Fruit fly (Drosophila melanogaster): ENCODE measurements around the gene Nab2.

The Nab2 gene

dm6 chr3R:24333182-24333808, 15.1 kb upstream of the Nab2 start, which contains the start of the genes Rrp5 and Dis3:
Gene Rrp5 (minus strand): TSS chr3R:24333316.
Gene Dis3 (plus strand): TSS chr3R:24333433.
- no peak for TF ChIP-seq psq (optimal IDR thresholded peaks at IDR 0.05)
- no peak for TF ChIP-seq Myc (optimal IDR thresholded peaks at IDR 0.05)
- no peak for TF ChIP-seq Sin3A (optimal IDR thresholded peaks at IDR 0.05)
- TF ChIP-seq h (optimal IDR thresholded peaks at IDR 0.05) = no peak
- no peak for TF ChIP-seq insv (optimal IDR thresholded peaks at IDR 0.05)
- TF ChIP-seq ttk (optimal IDR thresholded peaks at IDR 0.05) = no peak

DNA sequence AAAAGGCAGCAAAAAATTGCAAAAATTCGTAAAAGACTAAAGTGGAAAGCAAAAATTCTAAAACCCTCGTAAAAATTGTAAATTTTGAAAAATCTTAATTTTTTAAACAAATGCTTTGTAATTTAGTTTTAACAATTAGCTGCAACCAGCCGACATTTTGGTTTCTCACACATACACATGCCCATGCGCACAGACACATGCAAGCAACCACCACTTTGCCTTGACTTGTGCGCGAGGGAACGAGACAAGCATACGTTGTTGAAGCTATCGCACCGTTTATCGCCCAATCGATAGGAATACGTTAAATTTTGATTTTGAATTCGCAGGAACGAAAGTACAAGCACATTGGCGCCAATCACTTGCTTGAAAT, 2.1 kb upstream of the Nab2 start:
- TF ChIP-seq psq (optimal IDR thresholded peaks at IDR 0.05) = no peak
- no peak for TF ChIP-seq h (optimal IDR thresholded peaks at IDR 0.05)
- TF ChIP-seq ttk (optimal IDR thresholded peaks at IDR 0.05) = no peak
- no peak for TF ChIP-seq insv (optimal IDR thresholded peaks at IDR 0.05)
- TF ChIP-seq Myc (optimal IDR thresholded peaks at IDR 0.05) = no peak
- no peak for TF ChIP-seq Sin3A (optimal IDR thresholded peaks at IDR 0.05)

- no peak for TF ChIP-seq insv (optimal IDR thresholded peaks at IDR 0.05)
- no peak for TF ChIP-seq ttk (optimal IDR thresholded peaks at IDR 0.05)
- no peak for TF ChIP-seq Sin3A (optimal IDR thresholded peaks at IDR 0.05)
- no peak for TF ChIP-seq Myc (optimal IDR thresholded peaks at IDR 0.05)
- no peak for TF ChIP-seq h (optimal IDR thresholded peaks at IDR 0.05)
- TF ChIP-seq psq (optimal IDR thresholded peaks at IDR 0.05) = no peak
These were observed 1.6 kb upstream of the Nab2 start for dm6 chr3R:24319632-24320341.

DNA sequence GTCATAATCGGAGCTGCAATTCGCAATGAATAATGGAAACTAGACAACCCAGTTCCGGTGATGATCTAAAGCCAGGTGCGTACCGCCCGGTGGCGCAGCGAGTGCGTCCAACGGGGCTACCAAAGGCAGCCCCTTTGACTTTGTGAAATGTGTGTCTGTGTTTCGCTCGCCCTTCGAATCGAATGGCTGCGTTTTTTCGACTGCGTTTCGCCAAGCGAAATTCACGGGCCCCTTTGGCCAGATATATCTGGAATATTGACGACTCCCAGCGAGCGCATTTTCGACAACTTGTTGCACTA, 813 bp upstream of the Nab2 start:
- TF ChIP-seq psq (optimal IDR thresholded peaks at IDR 0.05) (no peak), Myc (optimal IDR thresholded peaks at IDR 0.05) (no peak), Sin3A (optimal IDR thresholded peaks at IDR 0.05) (no peak), ttk (optimal IDR thresholded peaks at IDR 0.05) (no peak), insv (optimal IDR thresholded peaks at IDR 0.05) (no peak), h (optimal IDR thresholded peaks at IDR 0.05) (no peak)

dm6 chr3R:24303060-24303459, 15.2 kb downstream of the Nab2 start:
- TF ChIP-seq insv (optimal IDR thresholded peaks at IDR 0.05) (no peak), Myc (optimal IDR thresholded peaks at IDR 0.05) (no peak), h (optimal IDR thresholded peaks at IDR 0.05) (no peak), Sin3A (optimal IDR thresholded peaks at IDR 0.05) (no peak), ttk (optimal IDR thresholded peaks at IDR 0.05) (no peak), psq (optimal IDR thresholded peaks at IDR 0.05) (no peak)

DNA sequence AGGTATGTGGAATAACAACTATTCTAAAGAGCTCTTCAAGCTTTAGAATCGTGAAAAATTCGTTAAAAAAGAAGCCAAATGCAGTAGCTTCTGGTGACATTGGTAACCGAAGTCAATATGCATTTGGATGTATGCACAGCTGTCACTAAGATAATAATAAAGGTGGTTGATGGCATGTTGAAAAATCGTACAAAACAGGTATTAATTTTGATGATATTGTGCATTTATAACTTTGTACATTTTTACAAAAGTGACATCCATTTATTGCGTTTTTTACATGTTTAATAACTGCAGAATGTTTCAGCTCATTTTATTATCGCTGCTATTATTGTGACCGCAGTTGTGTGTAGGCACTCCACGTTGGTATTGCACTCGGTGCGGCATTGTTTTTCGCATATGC, 16.7 kb downstream of the Nab2 start:
- TF ChIP-seq ttk (optimal IDR thresholded peaks at IDR 0.05) = no peak
- no peak for TF ChIP-seq psq (optimal IDR thresholded peaks at IDR 0.05)
- TF ChIP-seq h (optimal IDR thresholded peaks at IDR 0.05) = no peak
- no peak for TF ChIP-seq Myc (optimal IDR thresholded peaks at IDR 0.05)
- TF ChIP-seq Sin3A (optimal IDR thresholded peaks at IDR 0.05) = no peak
- no peak for TF ChIP-seq insv (optimal IDR thresholded peaks at IDR 0.05)

DNA sequence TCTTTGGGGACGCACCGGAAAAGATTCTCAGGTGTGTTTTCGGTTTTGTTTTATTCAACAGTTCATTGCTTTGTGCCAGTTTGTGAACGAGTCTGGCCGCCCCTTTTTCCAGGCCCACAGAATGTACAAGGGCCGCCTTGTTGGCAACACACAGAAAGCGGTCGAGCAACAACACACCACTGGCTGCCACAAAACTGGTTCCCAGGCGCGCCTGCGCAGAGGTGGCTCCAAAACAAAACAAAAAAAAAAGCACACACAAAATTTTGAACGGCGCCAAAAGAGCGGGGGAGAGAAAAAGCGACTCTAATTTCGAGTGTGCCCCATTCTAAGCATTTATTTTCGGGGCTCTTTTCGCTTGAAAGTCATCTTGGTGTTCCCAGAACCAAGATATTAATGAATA, 19.1 kb downstream of the Nab2 start:
- TF ChIP-seq ttk (optimal IDR thresholded peaks at IDR 0.05) (no peak), Myc (optimal IDR thresholded peaks at IDR 0.05) (no peak), psq (optimal IDR thresholded peaks at IDR 0.05) (no peak), h (optimal IDR thresholded peaks at IDR 0.05) (no peak), insv (optimal IDR thresholded peaks at IDR 0.05) (no peak), Sin3A (optimal IDR thresholded peaks at IDR 0.05) (no peak)

- no peak for TF ChIP-seq h (optimal IDR thresholded peaks at IDR 0.05)
These were observed 19.7 kb downstream of the Nab2 start for dm6 chr3R:24298534-24298936.

DNA sequence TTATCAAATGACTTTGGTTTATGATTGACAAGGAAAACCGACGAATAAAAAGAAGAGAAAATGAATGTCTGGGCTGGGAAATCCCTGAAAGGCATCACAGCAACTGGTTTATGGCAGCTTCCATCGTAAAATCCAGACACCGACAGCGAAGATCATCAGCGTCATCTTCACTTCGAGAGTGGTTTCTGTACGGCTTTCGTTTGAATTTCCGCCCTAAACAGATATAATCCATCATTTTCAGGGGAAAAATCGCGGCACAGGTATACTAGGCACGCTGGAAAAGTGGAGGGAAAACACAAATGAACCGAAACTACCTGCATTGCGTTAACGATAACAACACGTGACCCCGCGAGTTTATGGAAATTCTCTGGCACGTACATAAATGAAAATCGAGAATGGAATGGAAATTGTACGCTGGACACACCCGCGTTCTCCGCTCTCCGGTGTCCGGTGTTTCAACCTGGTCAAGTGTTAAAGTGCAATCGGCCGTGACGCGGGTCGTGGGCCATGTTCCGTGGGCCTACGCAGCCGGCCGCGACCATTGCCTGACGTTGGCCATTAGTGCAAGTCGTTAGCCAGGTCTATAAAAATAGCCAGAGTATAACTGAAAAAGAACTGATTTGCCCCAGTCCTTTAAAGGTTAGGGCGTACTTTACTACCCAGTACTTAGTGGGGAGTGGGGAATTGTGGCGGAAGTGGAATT, 20.6 kb downstream of the Nab2 start:
- TF ChIP-seq Myc (optimal IDR thresholded peaks at IDR 0.05) (no peak), ttk (optimal IDR thresholded peaks at IDR 0.05) (no peak), h (optimal IDR thresholded peaks at IDR 0.05) (no peak), psq (optimal IDR thresholded peaks at IDR 0.05) (no peak), insv (optimal IDR thresholded peaks at IDR 0.05) (no peak), Sin3A (optimal IDR thresholded peaks at IDR 0.05) (no peak)

- TF ChIP-seq insv (optimal IDR thresholded peaks at IDR 0.05) (no peak), Myc (optimal IDR thresholded peaks at IDR 0.05) (no peak), ttk (optimal IDR thresholded peaks at IDR 0.05) (no peak), Sin3A (optimal IDR thresholded peaks at IDR 0.05) (no peak), psq (optimal IDR thresholded peaks at IDR 0.05) (no peak), h (optimal IDR thresholded peaks at IDR 0.05) (no peak)
These were observed 21.3 kb downstream of the Nab2 start for dm6 chr3R:24296913-24297312.

DNA sequence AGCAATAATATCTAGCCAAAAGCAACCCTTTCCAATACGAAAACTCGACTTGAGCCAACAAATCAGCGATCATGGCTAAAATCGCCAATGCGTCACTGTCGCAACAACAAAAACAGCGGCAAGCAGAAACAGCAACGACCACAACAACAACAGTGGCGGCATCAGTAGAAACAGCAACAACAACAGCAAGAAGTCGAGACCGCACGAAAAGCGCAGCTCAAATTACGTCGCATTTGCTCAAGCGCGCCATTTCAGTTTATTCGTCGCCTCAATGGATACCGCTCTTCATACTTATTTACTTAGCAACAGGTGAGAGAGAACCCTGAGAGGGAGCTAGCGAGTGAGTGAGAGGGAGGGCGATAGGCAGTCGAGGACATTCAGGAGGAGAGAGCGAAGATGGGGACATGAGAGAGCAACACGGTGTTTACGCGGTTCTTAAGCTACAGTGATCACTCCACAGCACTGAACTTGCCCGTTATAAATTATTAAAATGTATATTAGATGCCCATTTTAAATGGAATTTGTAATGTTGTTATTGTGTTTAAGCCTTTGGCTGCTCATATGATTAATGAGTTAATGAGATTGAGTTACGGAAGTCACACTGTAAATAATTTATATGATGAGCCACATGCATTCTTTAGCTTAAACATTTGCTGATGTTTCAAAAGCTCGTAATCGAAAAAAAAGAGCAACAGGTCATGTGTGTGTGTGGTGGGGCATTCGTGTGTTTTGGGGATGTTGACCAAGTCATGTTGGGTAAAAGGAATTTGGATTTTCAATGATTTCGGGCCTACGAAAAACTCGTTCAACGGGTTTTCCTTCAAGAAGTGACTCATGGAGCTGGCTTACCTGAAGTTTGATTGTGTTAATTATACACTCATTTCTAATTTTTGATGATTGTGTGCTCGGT, 22.4 kb downstream of the Nab2 start:
- no peak for TF ChIP-seq ttk (optimal IDR thresholded peaks at IDR 0.05)
- no peak for TF ChIP-seq Sin3A (optimal IDR thresholded peaks at IDR 0.05)
- TF ChIP-seq h (optimal IDR thresholded peaks at IDR 0.05) = no peak

All from Kc167 (cell line).